Fruit fly (Drosophila melanogaster) whole organism, embryonic: ENCODE measurements around the gene Dh44.

Experiments
- ATbp ChIP-seq: fragments of 200-800 bp; sonication (Bioruptor generic); optimal IDR thresholded peaks from 2 replicates; lab custom pipeline; 2017; ENCODE audit warnings: missing biosample characterization, mild to moderate bottlenecking, missing genetic modification characterization, missing genetic modification reagents
- Abd-B ChIP-seq: fragments of 200-800 bp; sonication (Bioruptor generic); optimal IDR thresholded peaks from 2 replicates; lab custom pipeline; 2018; ENCODE audit warnings: missing biosample characterization, mild to moderate bottlenecking, missing genetic modification characterization, moderate library complexity
- Bgb ChIP-seq: fragments of 200-800 bp; sonication (Bioruptor generic); IDR thresholded peaks from 2 replicates; pipeline ENCODE4 v1.3.6; 2022; ENCODE audit warnings: missing biosample characterization, missing genetic modification characterization; ENCODE audit not compliant: partially characterized antibody
- Blimp-1 ChIP-seq: fragments of 200-800 bp; sonication (Bioruptor generic); optimal IDR thresholded peaks from 3 replicates; lab custom pipeline; 2018; ENCODE audit warnings: missing biosample characterization, missing genetic modification characterization, mild to moderate bottlenecking, moderate library complexity, missing genetic modification reagents
- C15 ChIP-seq: fragments of 200-800 bp; sonication (Bioruptor generic); IDR thresholded peaks from 3 replicates; pipeline ENCODE4 v1.3.6; 2022; ENCODE audit warnings: missing biosample characterization, missing genetic modification characterization
- CG10321 ChIP-seq: fragments of 200-800 bp; sonication (Bioruptor generic); IDR thresholded peaks from 2 replicates; pipeline ENCODE4 v1.3.6; 2022; ENCODE audit warnings: missing biosample characterization, missing genetic modification characterization
- CG11085 ChIP-seq: fragments of 200-800 bp; sonication (Bioruptor generic); IDR thresholded peaks from 2 replicates; pipeline ENCODE4 v1.3.6; 2022; ENCODE audit warnings: missing biosample characterization, missing genetic modification characterization
- CG1233 ChIP-seq: fragments of 200-800 bp; sonication (Bioruptor generic); optimal IDR thresholded peaks from 4 replicates; lab custom pipeline; 2018; ENCODE audit warnings: missing biosample characterization, mild to moderate bottlenecking, missing genetic modification characterization
- CG13775 ChIP-seq: fragments of 200-800 bp; sonication (Bioruptor generic); optimal IDR thresholded peaks from 3 replicates; lab custom pipeline; 2017; ENCODE audit warnings: missing biosample characterization, mild to moderate bottlenecking, missing genetic modification characterization
- CG14710 ChIP-seq: fragments of 200-800 bp; sonication (Bioruptor generic); optimal IDR thresholded peaks from 3 replicates; lab custom pipeline; 2019; ENCODE audit warnings: missing biosample characterization, mild to moderate bottlenecking, missing genetic modification characterization, moderate library complexity
- CG16813 ChIP-seq: fragments of 200-800 bp; sonication (Bioruptor generic); IDR thresholded peaks from 3 replicates; pipeline ENCODE4 v1.3.6; 2022; ENCODE audit warnings: missing biosample characterization, missing genetic modification characterization; ENCODE audit not compliant: partially characterized antibody
- CG17328 ChIP-seq: fragments of 200-800 bp; sonication (Bioruptor generic); IDR thresholded peaks from 2 replicates; pipeline ENCODE4 v1.3.6; 2022; ENCODE audit warnings: missing biosample characterization, missing genetic modification characterization
- CG17612 ChIP-seq: fragments of 200-800 bp; sonication (Bioruptor generic); IDR thresholded peaks from 2 replicates; pipeline ENCODE4 v1.3.6; 2022; ENCODE audit warnings: missing biosample characterization, missing genetic modification characterization
- CG17802 ChIP-seq: fragments of 200-800 bp; sonication (Bioruptor generic); optimal IDR thresholded peaks from 2 replicates; lab custom pipeline; 2018; ENCODE audit warnings: missing biosample characterization, mild to moderate bottlenecking, missing genetic modification characterization, moderate library complexity
- CG1792 ChIP-seq: fragments of 200-800 bp; sonication (Bioruptor generic); optimal IDR thresholded peaks from 2 replicates; lab custom pipeline; 2016; ENCODE audit warnings: missing biosample characterization, missing genetic modification characterization
- CG18011 ChIP-seq: fragments of 200-800 bp; sonication (Bioruptor generic); optimal IDR thresholded peaks from 2 replicates; lab custom pipeline; 2017; ENCODE audit warnings: missing biosample characterization, missing genetic modification characterization, mild to moderate bottlenecking, moderate library complexity, missing genotype
- CG2129 ChIP-seq: fragments of 200-800 bp; sonication (Bioruptor generic); IDR thresholded peaks from 2 replicates; pipeline ENCODE4 v1.3.6; 2022; ENCODE audit warnings: missing biosample characterization, missing genetic modification characterization; ENCODE audit not compliant: partially characterized antibody
- CG34224 ChIP-seq: fragments of 200-800 bp; sonication (Bioruptor generic); IDR thresholded peaks from 3 replicates; pipeline ENCODE4 v1.3.6; 2022; ENCODE audit warnings: missing biosample characterization, missing genetic modification characterization; ENCODE audit not compliant: partially characterized antibody
- CG4328 ChIP-seq: fragments of 200-800 bp; sonication (Bioruptor generic); optimal IDR thresholded peaks from 3 replicates; lab custom pipeline; 2017; ENCODE audit warnings: missing biosample characterization, missing genetic modification reagents, missing genetic modification characterization
- CG6272 ChIP-seq: fragments of 200-800 bp; sonication (Bioruptor generic); IDR thresholded peaks from 2 replicates; pipeline ENCODE4 v1.3.6; 2022; ENCODE audit warnings: missing biosample characterization, missing genetic modification characterization
- CG6654 ChIP-seq: fragments of 200-800 bp; sonication (Bioruptor generic); optimal IDR thresholded peaks from 2 replicates; lab custom pipeline; 2017; ENCODE audit warnings: missing biosample characterization, mild to moderate bottlenecking, missing genetic modification characterization
- CG7963 ChIP-seq: fragments of 200-800 bp; sonication (Bioruptor generic); IDR thresholded peaks from 3 replicates; pipeline ENCODE4 v1.3.6; 2022; ENCODE audit warnings: missing biosample characterization, missing genetic modification characterization; ENCODE audit not compliant: partially characterized antibody
- CG8765 ChIP-seq: fragments of 200-800 bp; sonication (Bioruptor generic); IDR thresholded peaks from 2 replicates; pipeline ENCODE4 v1.3.6; 2022; ENCODE audit warnings: missing biosample characterization, missing genetic modification characterization
- CG9215 ChIP-seq: fragments of 200-800 bp; sonication (Bioruptor generic); IDR thresholded peaks from 2 replicates; pipeline ENCODE4 v1.3.6; 2022; ENCODE audit warnings: missing biosample characterization, missing genetic modification characterization
- CG9609 ChIP-seq: fragments of 200-800 bp; sonication (Bioruptor generic); optimal IDR thresholded peaks from 3 replicates; lab custom pipeline; 2016; ENCODE audit warnings: missing biosample characterization, missing genetic modification characterization
- Drgx ChIP-seq: fragments of 200-800 bp; sonication (Bioruptor generic); IDR thresholded peaks from 2 replicates; pipeline ENCODE4 v1.3.6; 2022; ENCODE audit warnings: missing biosample characterization, missing genetic modification characterization
- Ets65A ChIP-seq: fragments of 200-800 bp; sonication (Bioruptor generic); peaks from one replicate; lab custom pipeline; 2016; ENCODE audit warnings: missing biosample characterization, missing genetic modification characterization
- Fer1 ChIP-seq: fragments of 200-800 bp; sonication (Bioruptor generic); optimal IDR thresholded peaks from 2 replicates; lab custom pipeline; 2017; ENCODE audit warnings: missing biosample characterization, mild to moderate bottlenecking, missing genetic modification characterization
- Fer3 ChIP-seq: fragments of 200-800 bp; sonication (Bioruptor generic); optimal IDR thresholded peaks from 2 replicates; lab custom pipeline; 2018; ENCODE audit warnings: missing biosample characterization, mild to moderate bottlenecking, missing genetic modification characterization, moderate library complexity
- H2.0 ChIP-seq: fragments of 200-800 bp; sonication (Bioruptor generic); IDR thresholded peaks from 2 replicates; pipeline ENCODE4 v1.3.6; 2022; ENCODE audit warnings: missing biosample characterization, missing genetic modification characterization
- Hr39 ChIP-seq: fragments of >200 bp; optimal IDR thresholded peaks from 2 replicates; lab custom pipeline; 2017
- Lpt ChIP-seq: fragments of >200 bp; optimal IDR thresholded peaks from 2 replicates; lab custom pipeline; 2018; ENCODE audit warnings: missing biosample characterization, missing genetic modification characterization
- NfI ChIP-seq: fragments of 200-800 bp; sonication (Bioruptor generic); optimal IDR thresholded peaks from 3 replicates; lab custom pipeline; 2018; ENCODE audit warnings: missing biosample characterization, mild to moderate bottlenecking, missing genetic modification characterization, moderate library complexity
- Rx ChIP-seq: fragments of 200-800 bp; sonication (Bioruptor generic); IDR thresholded peaks from 2 replicates; pipeline ENCODE4 v1.3.6; 2022; ENCODE audit warnings: missing biosample characterization, missing genetic modification characterization
- Sin3A ChIP-seq: fragments of >200 bp; optimal IDR thresholded peaks from 2 replicates; lab custom pipeline; 2018
- Sox100B ChIP-seq: fragments of 200-800 bp; sonication (Bioruptor generic); optimal IDR thresholded peaks from 3 replicates; lab custom pipeline; 2018; ENCODE audit warnings: missing biosample characterization, mild to moderate bottlenecking, missing genetic modification characterization
- cas ChIP-seq: fragments of 200-800 bp; sonication (Bioruptor generic); IDR thresholded peaks from 2 replicates; pipeline ENCODE4 v1.3.6; 2022; ENCODE audit warnings: missing biosample characterization, missing genetic modification characterization
- eve ChIP-seq, 2 experiments: fragments of >200 bp; optimal IDR thresholded peaks; 2 replicates each; lab custom pipeline; 2017; ENCODE audit warnings: missing biosample characterization in 2 of 2, missing genetic modification characterization in 2 of 2
- fd64A ChIP-seq: fragments of 200-800 bp; sonication (Bioruptor generic); optimal IDR thresholded peaks from 3 replicates; lab custom pipeline; 2018; ENCODE audit warnings: missing biosample characterization, mild to moderate bottlenecking, missing genetic modification characterization
- grau ChIP-seq: fragments of 200-800 bp; optimal IDR thresholded peaks from 3 replicates; lab custom pipeline; 2019; ENCODE audit warnings: missing biosample characterization, mild to moderate bottlenecking, missing genetic modification characterization, moderate library complexity
- hth ChIP-seq: fragments of >200 bp; optimal IDR thresholded peaks from 2 replicates; lab custom pipeline; 2017; ENCODE audit warnings: inconsistent platforms
- inv ChIP-seq: fragments of 200-800 bp; sonication (Bioruptor generic); IDR thresholded peaks from 2 replicates; pipeline ENCODE4 v1.3.6; 2022; ENCODE audit warnings: missing biosample characterization, missing genetic modification characterization; ENCODE audit not compliant: partially characterized antibody
- pum ChIP-seq: fragments of 200-800 bp; sonication (Bioruptor generic); optimal IDR thresholded peaks from 2 replicates; lab custom pipeline; 2016; ENCODE audit warnings: missing biosample characterization, missing genetic modification characterization
- run ChIP-seq: fragments of 200-800 bp; sonication (Bioruptor generic); optimal IDR thresholded peaks from 3 replicates; lab custom pipeline; 2018; ENCODE audit warnings: missing biosample characterization, mild to moderate bottlenecking, missing genetic modification characterization
- sc ChIP-seq, 3 experiments: fragments of >200 bp in 2 of 3; fragments of 200-800 bp in 1 of 3; sonication (Bioruptor generic) in 1 of 3; optimal IDR thresholded peaks; 2 replicates in 2 of 3; 3 replicates in 1 of 3; lab custom pipeline; 2017; ENCODE audit warnings: mild to moderate bottlenecking in 1 of 3, missing biosample characterization in 1 of 3, missing genetic modification characterization in 1 of 3, missing genetic modification reagents in 1 of 3
- sens-2 ChIP-seq: fragments of 200-800 bp; sonication (Bioruptor generic); IDR thresholded peaks from 2 replicates; pipeline ENCODE4 v1.3.6; 2022; ENCODE audit warnings: missing biosample characterization, missing genetic modification characterization
- sim ChIP-seq: fragments of 200-800 bp; sonication (Bioruptor generic); IDR thresholded peaks from 2 replicates; pipeline ENCODE4 v1.3.6; 2022; ENCODE audit warnings: missing biosample characterization, missing genetic modification characterization
- ssp ChIP-seq: fragments of 200-800 bp; sonication (Bioruptor generic); IDR thresholded peaks from 2 replicates; pipeline ENCODE4 v1.3.6; 2022; ENCODE audit warnings: missing biosample characterization, missing genetic modification characterization
- tna ChIP-seq: fragments of 200-800 bp; sonication (Bioruptor generic); IDR thresholded peaks from 2 replicates; pipeline ENCODE4 v1.3.6; 2022; ENCODE audit warnings: missing biosample characterization, missing genetic modification characterization; ENCODE audit not compliant: partially characterized antibody
- vfl ChIP-seq: fragments of 200-800 bp; sonication (Bioruptor generic); optimal IDR thresholded peaks from 2 replicates; lab custom pipeline; 2016; ENCODE audit warnings: missing biosample characterization, missing genetic modification characterization
- wek ChIP-seq: fragments of 200-800 bp; sonication (Bioruptor generic); optimal IDR thresholded peaks from 3 replicates; lab custom pipeline; 2018; ENCODE audit warnings: missing biosample characterization, mild to moderate bottlenecking, missing genetic modification characterization, moderate library complexity

The Dh44 gene

DNA sequence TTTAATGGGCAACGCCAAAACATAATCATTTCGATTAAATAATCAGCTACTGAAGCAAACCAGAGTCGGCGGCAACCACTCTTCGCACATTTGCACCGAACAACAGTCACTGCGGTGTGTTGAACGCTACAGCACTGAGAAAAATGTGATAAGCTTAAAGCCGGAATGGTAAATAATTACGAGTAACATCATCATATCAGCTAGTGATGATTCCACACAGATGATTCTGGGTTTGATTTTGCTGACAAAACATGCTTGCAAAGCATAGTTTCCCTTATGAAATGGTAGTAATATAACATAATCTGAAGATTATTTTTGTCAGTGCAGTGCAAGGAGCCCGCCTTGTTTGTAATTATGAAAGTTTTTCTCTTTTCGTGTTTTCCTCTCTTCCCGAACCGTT is 39.9 kb upstream of the Dh44 start (continued):
- TF ChIP-seq Lpt (GFP tag; lab: Kevin White, UChicago) (no peak), NfI (peak; percentile 30), wek (GFP tag; lab: Kevin White, UChicago) (no peak), vfl (GFP tag; lab: Kevin White, UChicago) (no peak), run (tag; lab: Kevin White, UChicago) (no peak), Bgb (GFP tag; lab: Robert Waterston, UW) (no peak), ssp (GFP tag; lab: Robert Waterston, UW) (peak; percentile 33; the same call in 1 of the 2 replicates), CG6654 (GFP tag; lab: Kevin White, UChicago) (no peak), H2.0 (peak; percentile 43; the same call in 1 of the 2 replicates), CG8765 (GFP tag; lab: Robert Waterston, UW) (no peak; the same call in 1 of the 2 replicates), sim (GFP tag; lab: Robert Waterston, UW) (0 out of 2 replicates have a peak, but pooled peaks have one; percentile 40), Ets65A (GFP tag; lab: Kevin White, UChicago) (no peak), CG1233 (GFP tag; lab: Kevin White, UChicago) (no peak), Abd-B (GFP tag; lab: Kevin White, UChicago) (peak; percentile 38), CG17612 (no peak), CG1792 (no peak), CG4328 (GFP tag; lab: Kevin White, UChicago) (no peak), CG9215 (GFP tag; lab: Robert Waterston, UW) (no peak), CG2129 (GFP tag; lab: Robert Waterston, UW) (no peak), Fer3 (tag; lab: Kevin White, UChicago) (no peak), CG16813 (GFP tag; lab: Robert Waterston, UW) (no peak), pum (peak; percentile 43), Drgx (peak; percentile 73), CG18011 (GFP tag; lab: Kevin White, UChicago) (no peak), ATbp (peak; percentile 46), Sin3A (lab: Kevin White, UChicago) (no peak), hth (lab: Kevin White, UChicago) (no peak), CG6272 (GFP tag; lab: Robert Waterston, UW) (no peak), CG13775 (GFP tag; lab: Kevin White, UChicago) (peak; percentile 8), Fer1 (no peak), CG17328 (peak; percentile 64), sens-2 (GFP tag; lab: Robert Waterston, UW) (no peak), CG9609 (GFP tag; lab: Kevin White, UChicago) (no peak), Rx (no peak), Hr39 (lab: Kevin White, UChicago) (no peak), sc (optimal IDR thresholded peaks at IDR 0.05; lab: Kevin White, UChicago) (no peak), sc (GFP tag; optimal IDR thresholded peaks at IDR 0.05; lab: Kevin White, UChicago) (peak; percentile 38), CG17802 (tag; lab: Kevin White, UChicago) (peak; percentile 26), CG34224 (GFP tag; lab: Robert Waterston, UW) (no peak), CG10321 (GFP tag; lab: Robert Waterston, UW) (no peak), C15 (GFP tag; lab: Robert Waterston, UW) (no peak), Blimp-1 (GFP tag; lab: Kevin White, UChicago) (peak; percentile 74), CG11085 (no peak), fd64A (peak; percentile 58), grau (tag; lab: Kevin White, UChicago) (peak; percentile 63), cas (GFP tag; lab: Robert Waterston, UW) (no peak), inv (no peak), CG14710 (tag; lab: Kevin White, UChicago) (peak; percentile 71), tna (GFP tag; lab: Robert Waterston, UW) (no peak), Sox100B (GFP tag; lab: Kevin White, UChicago) (peak; percentile 39), eve (GFP tag; optimal IDR thresholded peaks at IDR 0.05; lab: Kevin White, UChicago) (peak in 1 of 2 experiments; percentile 85), CG7963 (GFP tag; lab: Robert Waterston, UW) (no peak)
